Worm (Caenorhabditis elegans) whole organism, L2 larva: Measurements from ENCODE around the gene gpdh-2.
A peak's percentile ranks its signal among the peaks of the same experiment; 100 is the strongest.

Source experiments
- C34F6.9 ChIP-seq: fragments of 150-350 bp; optimal IDR thresholded peaks from 2 replicates; lab custom pipeline; 2014; ENCODE audit warnings: missing biosample characterization, missing genetic modification characterization
- F13H6.1 ChIP-seq: sonication (generic microtip); optimal IDR thresholded peaks from 2 replicates; lab custom pipeline; 2016; ENCODE audit warnings: missing genetic modification characterization, missing compliant biosample characterization
- R02D3.7 ChIP-seq: fragments of 150-350 bp; optimal IDR thresholded peaks from 2 replicates; lab custom pipeline; 2014; ENCODE audit warnings: missing biosample characterization, missing genetic modification characterization
- Y55F3AM.14 ChIP-seq: fragments of 200-800 bp; sonication (Bioruptor generic); optimal IDR thresholded peaks from 2 replicates; lab custom pipeline; 2018; ENCODE audit warnings: mild to moderate bottlenecking, missing genetic modification characterization, missing compliant biosample characterization
- ZK546.5 ChIP-seq: sonication (generic microtip); optimal IDR thresholded peaks from 2 replicates; lab custom pipeline; 2017; ENCODE audit warnings: missing biosample characterization, missing genetic modification characterization
- ama-1 ChIP-seq: fragments of 150-350 bp; optimal IDR thresholded peaks from 2 replicates; lab custom pipeline; 2018; ENCODE audit warnings: inconsistent platforms
- blmp-1 ChIP-seq: sonication (generic microtip); optimal IDR thresholded peaks from 2 replicates; lab custom pipeline; 2017; ENCODE audit warnings: missing genetic modification characterization, mild to moderate bottlenecking, missing compliant biosample characterization, antibody characterized with exemption, moderate library complexity; ENCODE audit not compliant: insufficient read depth
- crh-2 ChIP-seq: sonication (generic microtip); optimal IDR thresholded peaks from 2 replicates; lab custom pipeline; 2017; ENCODE audit warnings: missing biosample characterization, missing genetic modification characterization
- elt-1 ChIP-seq: fragments of 150-350 bp; optimal IDR thresholded peaks from 2 replicates; lab custom pipeline; 2014; ENCODE audit warnings: missing biosample characterization, missing genetic modification characterization
- elt-3 ChIP-seq: sonication (generic microtip); optimal IDR thresholded peaks from 2 replicates; lab custom pipeline; 2017; ENCODE audit warnings: missing biosample characterization, missing genetic modification characterization
- fos-1 ChIP-seq: fragments of 150-350 bp; optimal IDR thresholded peaks from 2 replicates; lab custom pipeline; 2014; ENCODE audit warnings: missing biosample characterization, missing genetic modification characterization
- gmeb-1 ChIP-seq: fragments of 150-350 bp; optimal IDR thresholded peaks from 2 replicates; lab custom pipeline; 2014; ENCODE audit warnings: missing biosample characterization, missing genetic modification characterization
- lin-11 ChIP-seq: fragments of 150-350 bp; sonication (generic microtip); optimal IDR thresholded peaks from 2 replicates; lab custom pipeline; 2014; ENCODE audit warnings: missing biosample characterization, missing genetic modification characterization, inconsistent platforms, mixed read lengths
- lin-13 ChIP-seq: fragments of 150-350 bp; optimal IDR thresholded peaks from 2 replicates; lab custom pipeline; 2014; ENCODE audit warnings: missing biosample characterization, missing genetic modification reagents, missing genetic modification characterization
- lin-39 ChIP-seq: fragments of 150-350 bp; optimal IDR thresholded peaks from 2 replicates; lab custom pipeline; 2014; ENCODE audit warnings: missing biosample characterization, missing genetic modification reagents, missing genetic modification characterization
- lsy-2 ChIP-seq, 2 experiments: fragments of 150-350 bp in 1 of 2; sonication (generic microtip) in 1 of 2; optimal IDR thresholded peaks; 2 replicates each; lab custom pipeline; 2014 to 2017; ENCODE audit warnings: missing biosample characterization in 2 of 2, missing genetic modification characterization in 2 of 2
- mab-5 ChIP-seq: fragments of 150-350 bp; optimal IDR thresholded peaks from 2 replicates; lab custom pipeline; 2014; ENCODE audit warnings: missing biosample characterization, missing genetic modification characterization
- mbf-1 ChIP-seq: sonication (generic microtip); optimal IDR thresholded peaks from 2 replicates; lab custom pipeline; 2017; ENCODE audit warnings: missing biosample characterization, missing genetic modification characterization
- mdl-1 ChIP-seq, 2 experiments: fragments of 150-350 bp in 1 of 2; sonication (generic microtip) in 1 of 2; optimal IDR thresholded peaks; 2 replicates each; lab custom pipeline; 2017; ENCODE audit warnings: missing biosample characterization in 2 of 2, missing genetic modification characterization in 2 of 2
- nhr-10 ChIP-seq: sonication (generic microtip); optimal IDR thresholded peaks from 2 replicates; lab custom pipeline; 2017; ENCODE audit warnings: missing biosample characterization, missing genetic modification characterization
- nhr-11 ChIP-seq: fragments of 150-350 bp; optimal IDR thresholded peaks from 2 replicates; lab custom pipeline; 2014; ENCODE audit warnings: missing biosample characterization, missing genetic modification characterization
- nhr-12 ChIP-seq: fragments of 150-350 bp; optimal IDR thresholded peaks from 2 replicates; lab custom pipeline; 2014; ENCODE audit warnings: missing biosample characterization, missing genetic modification characterization
- nhr-129 ChIP-seq: fragments of 150-350 bp; optimal IDR thresholded peaks from 2 replicates; lab custom pipeline; 2014; ENCODE audit warnings: missing biosample characterization, missing genetic modification characterization
- nhr-21 ChIP-seq: fragments of 150-350 bp; optimal IDR thresholded peaks from 2 replicates; lab custom pipeline; 2014; ENCODE audit warnings: missing biosample characterization, missing genetic modification characterization
- nhr-23 ChIP-seq: fragments of 150-350 bp; optimal IDR thresholded peaks from 2 replicates; lab custom pipeline; 2014; ENCODE audit warnings: missing biosample characterization, missing genetic modification reagents, missing genetic modification characterization
- nhr-237 ChIP-seq: fragments of 150-350 bp; optimal IDR thresholded peaks from 2 replicates; lab custom pipeline; 2014; ENCODE audit warnings: missing biosample characterization, missing genetic modification characterization
- nhr-25 ChIP-seq: fragments of 150-350 bp; sonication (generic microtip); optimal IDR thresholded peaks from 3 replicates; lab custom pipeline; 2014; ENCODE audit warnings: missing biosample characterization, missing genetic modification characterization
- nhr-77 ChIP-seq: fragments of 150-350 bp; optimal IDR thresholded peaks from 2 replicates; lab custom pipeline; 2014; ENCODE audit warnings: missing biosample characterization, missing genetic modification characterization
- peb-1 ChIP-seq: fragments of 150-350 bp; optimal IDR thresholded peaks from 2 replicates; lab custom pipeline; 2014; ENCODE audit warnings: missing biosample characterization, missing genetic modification characterization
- sem-4 ChIP-seq: fragments of 150-350 bp; optimal IDR thresholded peaks from 2 replicates; lab custom pipeline; 2014; ENCODE audit warnings: missing biosample characterization, missing genetic modification reagents, missing genetic modification characterization
- skn-1 ChIP-seq: sonication (generic microtip); optimal IDR thresholded peaks from 2 replicates; lab custom pipeline; 2017; ENCODE audit warnings: missing biosample characterization, missing genetic modification characterization
- sma-3 ChIP-seq: sonication (generic microtip); optimal IDR thresholded peaks from 2 replicates; lab custom pipeline; 2016; ENCODE audit warnings: missing genetic modification reagents, missing genetic modification characterization, missing compliant biosample characterization
- sma-9 ChIP-seq, 2 experiments: fragments of 150-350 bp in 1 of 2; sonication (generic microtip) in 1 of 2; optimal IDR thresholded peaks; 2 replicates each; lab custom pipeline; 2014 to 2016; ENCODE audit warnings: missing genetic modification characterization in 2 of 2, mild to moderate bottlenecking in 1 of 2, missing biosample characterization in 1 of 2, missing compliant biosample characterization in 1 of 2, missing genetic modification reagents in 1 of 2, moderate library complexity in 1 of 2
- snpc-4 ChIP-seq: fragments of 150-350 bp; optimal IDR thresholded peaks from 2 replicates; lab custom pipeline; 2014; ENCODE audit warnings: missing biosample characterization, missing genetic modification characterization
- unc-39 ChIP-seq: fragments of 150-350 bp; optimal IDR thresholded peaks from 2 replicates; lab custom pipeline; 2014; ENCODE audit warnings: missing biosample characterization, missing genetic modification characterization
- unc-55 ChIP-seq: fragments of 150-350 bp; sonication (generic microtip); optimal IDR thresholded peaks from 3 replicates; lab custom pipeline; 2014; ENCODE audit warnings: missing biosample characterization, missing genetic modification reagents, missing genetic modification characterization
- zag-1 ChIP-seq: fragments of 150-350 bp; optimal IDR thresholded peaks from 2 replicates; lab custom pipeline; 2014; ENCODE audit warnings: missing biosample characterization, missing genetic modification characterization
- ztf-1 ChIP-seq: fragments of 200-800 bp; sonication (Bioruptor generic); conservative IDR thresholded peaks from 2 replicates; pipeline ENCODE4 v1.3.6; 2022; ENCODE audit warnings: missing genetic modification characterization, missing compliant biosample characterization
- ztf-4 ChIP-seq: fragments of 150-350 bp; optimal IDR thresholded peaks from 2 replicates; lab custom pipeline; 2014; ENCODE audit warnings: missing biosample characterization, missing genetic modification characterization

The gpdh-2 gene

DNA sequence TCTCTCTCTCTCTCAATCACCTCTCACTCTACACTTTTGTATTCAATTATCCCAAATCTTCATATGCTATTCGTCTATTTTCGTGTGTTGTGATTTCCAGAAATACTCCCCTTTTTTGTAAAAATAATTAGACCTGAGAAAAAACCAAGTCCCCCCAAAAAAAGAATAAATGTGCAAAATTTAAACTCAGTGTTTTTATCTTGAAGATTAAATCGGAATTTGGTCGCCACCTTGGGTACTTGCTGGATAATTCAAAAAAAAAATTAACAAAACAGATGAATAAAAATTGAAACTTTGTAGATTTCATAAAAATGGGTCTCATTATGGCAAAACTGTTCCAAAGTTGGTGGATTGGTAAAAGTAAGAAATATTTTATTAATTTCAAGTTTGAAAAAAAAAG is 36.0 kb downstream of the gpdh-2 start, which contains the start of gene arl-5:
arl-5 (plus strand) TSS at position 301 of the 400 bp plus-strand sequence.
- TF ChIP-seq mbf-1, result no peak
- no peak for TF ChIP-seq blmp-1 (tag; lab: Kevin White, UChicago)
- no peak for TF ChIP-seq F13H6.1 (tag; lab: Kevin White, UChicago)
- no peak for TF ChIP-seq elt-3 (tag; lab: Kevin White, UChicago)
- TF ChIP-seq gmeb-1, result no peak
- TF ChIP-seq ztf-4 (tag; lab: Kevin White, UChicago), result no peak
- TF ChIP-seq nhr-77 (tag; lab: Kevin White, UChicago), result no peak
- TF ChIP-seq lsy-2 (tag; optimal IDR thresholded peaks at IDR 0.05; lab: Kevin White, UChicago), result no peak
- TF ChIP-seq R02D3.7 (tag; lab: Kevin White, UChicago), result no peak
- TF ChIP-seq ama-1 (lab: Kevin White, UChicago), result no peak
- TF ChIP-seq, all 48 proteins: peak for 0

ce11 chrIII:9818763-9819162 is 40.2 kb downstream of the gpdh-2 start, which contains the start of gene panl-3:
Gene panl-3 (plus strand): TSS chrIII:9819056.
- no peak for TF ChIP-seq nhr-12 (tag; lab: Kevin White, UChicago)
- TF ChIP-seq C34F6.9, result peak; percentile 82
- no peak for TF ChIP-seq elt-1 (tag; lab: Kevin White, UChicago)
- peak; percentile 67 for TF ChIP-seq nhr-25 (tag; lab: Kevin White, UChicago)
- no peak for TF ChIP-seq Y55F3AM.14 (GFP tag; lab: Kevin White, UChicago)
- peak; percentile 51 for TF ChIP-seq lin-13
- TF ChIP-seq nhr-129, result peak; percentile 91
- peak; percentile 12 for TF ChIP-seq fos-1 (tag; lab: Kevin White, UChicago)
- peak; percentile 53 for TF ChIP-seq crh-2 (tag; lab: Kevin White, UChicago)
- TF ChIP-seq gmeb-1, result peak; percentile 65
- no peak for TF ChIP-seq nhr-10 (tag; lab: Kevin White, UChicago)
- TF ChIP-seq lin-11 (tag; lab: Kevin White, UChicago), result peak; percentile 41
- TF ChIP-seq mbf-1, result no peak
- peak; percentile 42 for TF ChIP-seq sma-9 (GFP tag; optimal IDR thresholded peaks at IDR 0.05; lab: Kevin White, UChicago)
- no peak for TF ChIP-seq sma-9 (tag; optimal IDR thresholded peaks at IDR 0.05; lab: Kevin White, UChicago)
- TF ChIP-seq mab-5 (tag; lab: Kevin White, UChicago), result no peak
- TF ChIP-seq blmp-1 (tag; lab: Kevin White, UChicago), result peak; percentile 4
- TF ChIP-seq ztf-1, result no peak
- TF ChIP-seq F13H6.1 (tag; lab: Kevin White, UChicago), result peak; percentile 55
- peak; percentile 72 for TF ChIP-seq sma-3 (GFP tag; lab: Kevin White, UChicago)
- peak; percentile 71 for TF ChIP-seq sem-4 (tag; lab: Kevin White, UChicago)
- peak in 1 of 2 experiments; percentile 79 for TF ChIP-seq mdl-1 (tag; optimal IDR thresholded peaks at IDR 0.05; lab: Kevin White, UChicago)
- peak; percentile 56 for TF ChIP-seq unc-55
- TF ChIP-seq ztf-4 (tag; lab: Kevin White, UChicago), result peak; percentile 0
- TF ChIP-seq lsy-2 (tag; optimal IDR thresholded peaks at IDR 0.05; lab: Kevin White, UChicago), result peak; percentile 42 to 75
- TF ChIP-seq lin-39 (tag; lab: Kevin White, UChicago), result no peak
- peak; percentile 48 for TF ChIP-seq nhr-21

DNA sequence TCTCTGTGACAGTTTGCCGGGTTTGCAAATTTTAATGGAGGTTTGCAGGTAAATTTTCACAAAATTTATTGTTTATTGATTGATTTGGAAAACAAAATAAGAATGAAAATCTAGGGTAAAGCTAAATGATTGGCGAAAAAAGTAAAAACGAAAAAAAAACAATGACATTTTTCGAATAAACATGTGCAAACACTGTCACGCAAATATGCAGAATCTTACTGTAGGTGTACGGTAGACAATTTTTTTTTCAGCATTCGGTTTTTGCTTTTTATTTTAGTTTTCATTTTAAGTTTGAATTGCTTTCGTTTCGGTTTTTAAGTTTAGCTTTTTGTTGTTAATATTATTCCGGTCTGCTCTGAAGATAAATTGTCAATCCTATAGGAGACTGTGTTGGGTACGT is 41.1 kb downstream of the gpdh-2 start:
- no peak for TF ChIP-seq nhr-237 (tag; lab: Kevin White, UChicago)
- no peak for TF ChIP-seq sem-4 (tag; lab: Kevin White, UChicago)
- peak in 1 of 2 experiments; percentile 70 for TF ChIP-seq lsy-2 (tag; optimal IDR thresholded peaks at IDR 0.05; lab: Kevin White, UChicago)
- no peak for TF ChIP-seq nhr-25 (tag; lab: Kevin White, UChicago)
- TF ChIP-seq Y55F3AM.14 (GFP tag; lab: Kevin White, UChicago), result no peak
- TF ChIP-seq nhr-23 (tag; lab: Kevin White, UChicago), result no peak
- no peak for TF ChIP-seq nhr-77 (tag; lab: Kevin White, UChicago)
- TF ChIP-seq, all 48 proteins: peak for 1

- TF ChIP-seq Y55F3AM.14 (GFP tag; lab: Kevin White, UChicago), result no peak
- peak; percentile 1 for TF ChIP-seq F13H6.1 (tag; lab: Kevin White, UChicago)
- TF ChIP-seq sma-3 (GFP tag; lab: Kevin White, UChicago), result no peak
- no peak for TF ChIP-seq nhr-77 (tag; lab: Kevin White, UChicago)
- TF ChIP-seq crh-2 (tag; lab: Kevin White, UChicago), result peak; percentile 10
- no peak for TF ChIP-seq unc-39 (tag; lab: Kevin White, UChicago)
- peak; percentile 34 for TF ChIP-seq lin-11 (tag; lab: Kevin White, UChicago)
- no peak for TF ChIP-seq nhr-25 (tag; lab: Kevin White, UChicago)
- TF ChIP-seq ZK546.5 (tag; lab: Kevin White, UChicago), result no peak
- TF ChIP-seq peb-1 (tag; lab: Kevin White, UChicago), result no peak
- TF ChIP-seq ama-1 (lab: Kevin White, UChicago), result peak; percentile 31
- peak; percentile 51 for TF ChIP-seq C34F6.9
- no peak for TF ChIP-seq elt-3 (tag; lab: Kevin White, UChicago)
- peak; percentile 21 for TF ChIP-seq ztf-4 (tag; lab: Kevin White, UChicago)
- no peak for TF ChIP-seq nhr-23 (tag; lab: Kevin White, UChicago)
- no peak for TF ChIP-seq skn-1 (tag; lab: Kevin White, UChicago)
- TF ChIP-seq fos-1 (tag; lab: Kevin White, UChicago), result no peak
- TF ChIP-seq nhr-11 (tag; lab: Kevin White, UChicago), result no peak
- TF ChIP-seq snpc-4 (tag; lab: Kevin White, UChicago), result no peak
- TF ChIP-seq mdl-1 (tag; optimal IDR thresholded peaks at IDR 0.05; lab: Kevin White, UChicago), result no peak
- no peak for TF ChIP-seq sma-9 (GFP tag; optimal IDR thresholded peaks at IDR 0.05; lab: Kevin White, UChicago)
- no peak for TF ChIP-seq sma-9 (tag; optimal IDR thresholded peaks at IDR 0.05; lab: Kevin White, UChicago)
- peak; percentile 11 for TF ChIP-seq lsy-2 (tag; optimal IDR thresholded peaks at IDR 0.05; lab: Kevin White, UChicago)
- TF ChIP-seq zag-1, result no peak
- TF ChIP-seq nhr-129, result peak; percentile 52
- TF ChIP-seq nhr-12 (tag; lab: Kevin White, UChicago), result no peak
- TF ChIP-seq unc-55, result peak; percentile 49
- no peak for TF ChIP-seq nhr-10 (tag; lab: Kevin White, UChicago)
Measured at ce11 chrIII:9817087-9817612, 41.8 kb downstream of the gpdh-2 start, which contains the start of gene cnx-1. Gene cnx-1 (minus strand): TSS chrIII:9817137.
